Fruit fly (Drosophila melanogaster): ENCODE data around the gene mRpS31.

DNA sequence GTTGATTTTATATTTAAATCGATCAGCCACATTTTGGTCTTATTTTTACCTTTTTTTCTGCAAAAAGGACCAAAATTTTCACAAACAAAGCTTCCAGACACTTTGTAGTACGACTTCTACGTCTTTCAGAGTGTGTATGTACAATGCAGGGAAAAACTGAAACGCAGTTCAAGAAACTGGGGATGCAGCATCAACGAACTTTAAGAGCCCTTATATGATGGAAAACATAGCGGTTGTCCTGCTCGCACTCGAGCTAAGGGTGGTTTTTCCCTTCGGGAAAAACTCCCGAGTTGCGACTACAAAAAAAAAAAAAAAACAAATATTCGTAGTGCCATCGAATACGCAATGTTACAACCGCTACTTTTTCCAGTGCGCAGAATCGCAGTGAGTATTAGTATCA is 35.4 kb downstream of the mRpS31 start:
- TF ChIP-seq Gug (GFP tag; IDR thresholded peaks at IDR 0.05) = no peak
- TF ChIP-seq Ets21C (GFP tag; optimal IDR thresholded peaks at IDR 0.05) = no peak
- TF ChIP-seq Blimp-1 (GFP tag; optimal IDR thresholded peaks at IDR 0.05) = no peak
- no peak for TF ChIP-seq CG34406 (GFP tag; optimal IDR thresholded peaks at IDR 0.05)
- no peak for TF ChIP-seq Sox102F (GFP tag; optimal IDR thresholded peaks at IDR 0.05)
- no peak for TF ChIP-seq CG32006 (GFP tag; optimal IDR thresholded peaks at IDR 0.05)
- no peak for TF ChIP-seq CG10669 (GFP tag; optimal IDR thresholded peaks at IDR 0.05)
- no peak for TF ChIP-seq dac (GFP tag; optimal IDR thresholded peaks at IDR 0.05)
- no peak for TF ChIP-seq Sox15 (GFP tag; optimal IDR thresholded peaks at IDR 0.05)

Data from whole organism, prepupa.